Fruit fly (Drosophila melanogaster) whole organism, adult: ENCODE data around the gene CG7530.

Experiments
- CG11617 ChIP-seq: fragments of 200-800 bp; sonication (Bioruptor generic); optimal IDR thresholded peaks from 2 replicates; lab custom pipeline; 2017; ENCODE audit warnings: mild to moderate bottlenecking, missing biosample characterization, missing genetic modification reagents, missing genetic modification characterization
- CG14711 ChIP-seq: fragments of 200-800 bp; sonication (Bioruptor generic); optimal IDR thresholded peaks from 2 replicates; lab custom pipeline; 2018; ENCODE audit warnings: missing biosample characterization, mild to moderate bottlenecking, missing genetic modification characterization, moderate library complexity
- CG5204 ChIP-seq: fragments of 200-800 bp; sonication (Bioruptor generic); optimal IDR thresholded peaks from 2 replicates; lab custom pipeline; 2016; ENCODE audit warnings: missing biosample characterization, missing genetic modification characterization
- CG7101 ChIP-seq: fragments of 200-800 bp; sonication (Bioruptor generic); optimal IDR thresholded peaks from 2 replicates; lab custom pipeline; 2018; ENCODE audit warnings: missing biosample characterization, mild to moderate bottlenecking, missing genetic modification characterization, moderate library complexity
- Hr96 ChIP-seq: fragments of 200-800 bp; sonication (Bioruptor generic); optimal IDR thresholded peaks from 2 replicates; lab custom pipeline; 2016; ENCODE audit warnings: missing biosample characterization, missing genetic modification characterization
- bab1 ChIP-seq: fragments of 200-800 bp; sonication (Bioruptor generic); optimal IDR thresholded peaks from 3 replicates; lab custom pipeline; 2019; ENCODE audit warnings: missing biosample characterization, mild to moderate bottlenecking, missing genetic modification characterization, moderate library complexity
- kay ChIP-seq: fragments of 200-800 bp; sonication (Bioruptor generic); peaks from one replicate; lab custom pipeline; 2016; ENCODE audit warnings: missing biosample characterization, missing genetic modification characterization, borderline replicate concordance

DNA sequence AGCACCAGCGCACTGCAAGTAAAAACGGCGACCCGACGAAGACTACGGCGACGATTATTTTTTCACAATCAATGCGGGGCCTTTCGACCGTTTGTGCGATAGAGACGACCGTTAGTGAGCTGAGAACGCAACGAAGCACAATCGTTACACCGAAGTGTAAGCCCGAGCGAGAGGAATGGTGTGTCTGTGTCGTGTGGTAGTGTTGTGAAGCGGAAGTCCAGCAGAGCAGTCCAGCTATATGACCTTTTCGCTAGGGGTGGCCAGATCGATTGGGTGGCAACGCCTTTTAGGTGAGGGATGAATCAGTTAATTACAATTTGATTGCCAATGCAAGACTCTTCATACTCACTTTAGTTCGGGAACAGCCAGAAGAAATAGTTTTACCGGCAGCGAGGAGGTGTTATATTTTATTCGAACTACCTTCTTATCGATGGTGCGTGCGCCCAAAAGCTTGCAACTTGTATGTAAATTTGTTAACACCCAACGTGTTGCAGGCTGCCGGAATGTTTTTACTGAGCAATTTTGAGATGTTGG is 9.4 kb upstream of the CG7530 start:
- TF ChIP-seq CG14711 (tag; lab: Kevin White, UChicago) (peak; percentile 39), CG7101 (tag; lab: Kevin White, UChicago) (peak; percentile 73), CG11617 (GFP tag; lab: Kevin White, UChicago) (peak; percentile 31), Hr96 (GFP tag; lab: Kevin White, UChicago) (peak; percentile 67), bab1 (GFP tag; lab: Kevin White, UChicago) (peak; percentile 36), CG5204 (GFP tag; lab: Kevin White, UChicago) (no peak), kay (GFP tag; lab: Kevin White, UChicago) (no peak)
